Fruit fly (Drosophila melanogaster) whole organism, wandering third instar larva: ENCODE data around the gene Polr2J.

ENCODE experiments used
- HLH106 ChIP-seq: fragments of 200-800 bp; optimal IDR thresholded peaks from 3 replicates; lab custom pipeline; 2019; ENCODE audit warnings: missing biosample characterization, mild to moderate bottlenecking, missing genetic modification characterization, moderate library complexity
- Mio ChIP-seq: sonication (Bioruptor generic); optimal IDR thresholded peaks from 2 replicates; lab custom pipeline; 2016; ENCODE audit warnings: missing biosample characterization, missing genetic modification characterization
- Myc ChIP-seq: fragments of >200 bp; optimal IDR thresholded peaks from 2 replicates; lab custom pipeline; 2017
- br ChIP-seq: fragments of 200-800 bp; sonication (Bioruptor generic); optimal IDR thresholded peaks from 2 replicates; lab custom pipeline; 2016; ENCODE audit warnings: missing biosample characterization, missing genetic modification characterization
- brk ChIP-seq: fragments of 200-800 bp; sonication (Bioruptor generic); optimal IDR thresholded peaks from 2 replicates; lab custom pipeline; 2016; ENCODE audit warnings: missing biosample characterization, mild to moderate bottlenecking, missing genetic modification characterization
- h ChIP-seq: fragments of 200-800 bp; sonication (Bioruptor generic); optimal IDR thresholded peaks from 3 replicates; lab custom pipeline; 2016; ENCODE audit warnings: missing biosample characterization, mild to moderate bottlenecking, missing genetic modification characterization
- tai ChIP-seq: sonication (Bioruptor generic); optimal IDR thresholded peaks from 2 replicates; lab custom pipeline; 2016; ENCODE audit warnings: missing biosample characterization, missing genetic modification characterization
- usp ChIP-seq: fragments of >200 bp; optimal IDR thresholded peaks from 2 replicates; lab custom pipeline; 2017; ENCODE audit warnings: missing biosample characterization, missing genetic modification characterization

DNA sequence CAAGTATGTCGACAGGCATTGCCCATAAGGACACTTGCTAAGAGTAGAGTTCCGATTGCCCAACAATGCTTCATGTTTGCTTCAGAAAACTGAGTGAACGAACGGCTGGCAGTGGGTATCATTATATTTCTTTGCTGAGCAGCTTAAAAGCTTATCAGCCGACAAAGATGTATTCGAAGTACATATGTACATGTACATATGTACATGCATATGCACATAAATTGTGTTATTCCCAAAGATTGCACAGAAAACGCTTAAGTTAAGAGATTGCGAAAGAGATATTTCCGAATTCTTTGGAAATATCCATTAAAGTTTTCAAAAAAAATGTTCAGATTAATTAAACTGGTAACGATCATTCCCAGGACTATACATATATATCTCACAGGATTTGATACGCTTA, 45.6 kb upstream of the Polr2J start, which contains the start of gene SPH93:
- TF ChIP-seq tai (GFP tag; lab: Kevin White, UChicago): no peak
- TF ChIP-seq usp (GFP tag; lab: Kevin White, UChicago): no peak
- no peak for TF ChIP-seq br (GFP tag; lab: Kevin White, UChicago)
- TF ChIP-seq h (GFP tag; lab: Kevin White, UChicago): no peak
- TF ChIP-seq Mio (GFP tag; lab: Kevin White, UChicago): no peak
- no peak for TF ChIP-seq Myc
- TF ChIP-seq HLH106 (tag; lab: Kevin White, UChicago): no peak
- no peak for TF ChIP-seq brk
